Worm (Caenorhabditis elegans): Measurements from ENCODE around the gene srt-53.

srt-53 gene

DNA sequence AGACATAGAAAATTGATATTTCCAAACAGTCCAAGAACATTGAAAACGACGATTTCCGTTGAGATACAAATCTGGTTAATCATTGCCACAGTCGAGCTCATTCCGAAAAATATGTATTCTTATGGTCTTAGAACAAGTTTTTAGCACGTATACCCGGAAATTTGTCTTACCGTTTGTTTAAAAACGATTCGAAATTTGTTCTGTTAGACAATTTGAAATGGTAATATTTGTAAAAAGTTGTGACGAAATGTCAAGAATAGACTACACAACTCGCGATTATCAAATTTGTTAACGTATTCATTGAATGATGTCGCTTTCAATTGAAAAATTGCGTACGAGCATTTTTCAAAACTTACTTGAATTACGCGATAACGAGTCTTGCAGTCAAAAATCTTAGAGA, 3.0 kb downstream of the srt-53 start, which contains the start of gene srsx-3:
Gene srsx-3, minus strand, starts transcription at position 101 of the 400 bp plus-strand sequence.
- no peak for TF ChIP-seq flt-1 (GFP tag; IDR thresholded peaks at IDR 0.05)
- TF ChIP-seq klf-2 (GFP tag; conservative IDR thresholded peaks at IDR 0.05), result no peak
- no peak for TF ChIP-seq ref-1 (GFP tag; conservative IDR thresholded peaks at IDR 0.05)
- TF ChIP-seq T22C8.4 (GFP tag; IDR thresholded peaks at IDR 0.05), result no peak
- TF ChIP-seq ztf-29 (GFP tag; IDR thresholded peaks at IDR 0.05), result no peak
- TF ChIP-seq cog-1 (tag; optimal IDR thresholded peaks at IDR 0.05), result no peak
- TF ChIP-seq tab-1 (GFP tag; IDR thresholded peaks at IDR 0.05), result no peak
- no peak for TF ChIP-seq ztf-23 (GFP tag; IDR thresholded peaks at IDR 0.05)
- no peak for TF ChIP-seq med-1 (GFP tag; optimal IDR thresholded peaks at IDR 0.05; ENCODE audit: insufficient read depth)

ce11 chrV:7932998-7933397, 7.2 kb downstream of the srt-53 start, which contains the start of gene ncx-10:
TSS of gene ncx-10 (minus strand) at chrV:7933098.
- TF ChIP-seq tab-1 (GFP tag; IDR thresholded peaks at IDR 0.05), result no peak
- TF ChIP-seq ztf-29 (GFP tag; IDR thresholded peaks at IDR 0.05), result no peak
- no peak for TF ChIP-seq flt-1 (GFP tag; IDR thresholded peaks at IDR 0.05)

ce11 chrV:7928660-7929059, 11.5 kb downstream of the srt-53 start, which contains the start of gene srsx-5:
TSS of gene srsx-5 (plus strand) at chrV:7928960.
- TF ChIP-seq flt-1 (GFP tag; IDR thresholded peaks at IDR 0.05), result no peak
- no peak for TF ChIP-seq med-1 (GFP tag; optimal IDR thresholded peaks at IDR 0.05; ENCODE audit: insufficient read depth)
- TF ChIP-seq T22C8.4 (GFP tag; IDR thresholded peaks at IDR 0.05), result no peak
- no peak for TF ChIP-seq klf-2 (GFP tag; conservative IDR thresholded peaks at IDR 0.05)
- no peak for TF ChIP-seq tab-1 (GFP tag; IDR thresholded peaks at IDR 0.05)
- no peak for TF ChIP-seq ztf-23 (GFP tag; IDR thresholded peaks at IDR 0.05)
- TF ChIP-seq ref-1 (GFP tag; conservative IDR thresholded peaks at IDR 0.05), result no peak
- no peak for TF ChIP-seq ztf-29 (GFP tag; IDR thresholded peaks at IDR 0.05)
- TF ChIP-seq cog-1 (tag; optimal IDR thresholded peaks at IDR 0.05), result no peak

DNA sequence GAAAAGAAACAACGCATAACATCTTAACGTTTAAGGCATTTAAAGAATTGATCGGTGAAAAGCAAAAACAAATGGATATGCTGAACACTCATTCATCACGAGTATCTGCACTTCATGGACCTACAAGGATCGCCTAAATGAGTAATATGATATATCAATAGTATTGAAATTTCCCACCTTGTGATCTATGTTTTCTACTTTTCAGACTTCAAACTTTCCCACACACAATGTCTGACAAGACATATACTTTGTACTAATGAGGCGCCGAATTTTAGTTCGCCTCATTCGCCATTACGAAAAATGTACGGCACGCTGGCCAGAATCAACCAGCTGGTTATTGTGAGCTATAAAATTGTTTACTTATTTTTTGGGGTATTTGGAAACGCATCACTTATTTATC, 13.4 kb downstream of the srt-53 start, which contains the start of gene srsx-6:
Gene srsx-6, plus strand, starts transcription at position 301 of the 400 bp plus-strand sequence.
- no peak for TF ChIP-seq ref-1 (GFP tag; conservative IDR thresholded peaks at IDR 0.05)
- TF ChIP-seq med-1 (GFP tag; optimal IDR thresholded peaks at IDR 0.05; ENCODE audit: insufficient read depth), result no peak
- no peak for TF ChIP-seq ztf-23 (GFP tag; IDR thresholded peaks at IDR 0.05)
- TF ChIP-seq cog-1 (tag; optimal IDR thresholded peaks at IDR 0.05), result no peak

ce11 chrV:7925483-7925882, 14.7 kb downstream of the srt-53 start, which contains the start of gene srsx-7:
TSS of gene srsx-7 (plus strand) at chrV:7925783.
- TF ChIP-seq T22C8.4 (GFP tag; IDR thresholded peaks at IDR 0.05), result no peak
- no peak for TF ChIP-seq tab-1 (GFP tag; IDR thresholded peaks at IDR 0.05)
- no peak for TF ChIP-seq ref-1 (GFP tag; conservative IDR thresholded peaks at IDR 0.05)
- no peak for TF ChIP-seq ztf-23 (GFP tag; IDR thresholded peaks at IDR 0.05)
- TF ChIP-seq klf-2 (GFP tag; conservative IDR thresholded peaks at IDR 0.05), result no peak

- TF ChIP-seq ztf-29 (GFP tag; IDR thresholded peaks at IDR 0.05) (no peak), med-1 (GFP tag; optimal IDR thresholded peaks at IDR 0.05; ENCODE audit: insufficient read depth) (no peak)
These were observed 31.8 kb downstream of the srt-53 start for ce11 chrV:7908431-7908830.

DNA sequence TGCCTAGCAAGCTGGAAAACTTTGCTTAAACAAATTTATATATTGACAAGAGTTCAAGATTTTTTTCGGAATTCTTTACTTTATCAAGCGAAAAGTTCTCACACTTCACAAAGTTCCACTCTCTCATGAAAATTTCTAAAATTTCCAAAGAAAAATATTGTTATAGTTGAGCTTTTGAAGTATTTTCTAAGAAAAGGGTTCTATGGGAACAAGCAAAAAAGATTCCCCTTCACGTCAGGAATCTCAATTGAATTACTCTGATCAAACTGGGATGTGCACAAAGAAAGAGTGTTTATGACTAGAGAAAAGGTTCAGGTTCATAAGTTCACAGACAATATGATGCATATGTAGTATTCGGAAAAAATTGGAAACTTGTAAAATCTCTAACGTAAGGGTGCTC, 35.8 kb downstream of the srt-53 start:
- TF ChIP-seq tab-1 (GFP tag; IDR thresholded peaks at IDR 0.05) (no peak), T22C8.4 (GFP tag; IDR thresholded peaks at IDR 0.05) (no peak), ztf-29 (GFP tag; IDR thresholded peaks at IDR 0.05) (no peak), cog-1 (tag; optimal IDR thresholded peaks at IDR 0.05) (no peak), med-1 (GFP tag; optimal IDR thresholded peaks at IDR 0.05; ENCODE audit: insufficient read depth) (no peak), klf-2 (GFP tag; conservative IDR thresholded peaks at IDR 0.05) (no peak), ref-1 (GFP tag; conservative IDR thresholded peaks at IDR 0.05) (no peak)

ce11 chrV:7901222-7901621, 39.0 kb downstream of the srt-53 start:
- TF ChIP-seq tab-1 (GFP tag; IDR thresholded peaks at IDR 0.05), result no peak
- TF ChIP-seq klf-2 (GFP tag; conservative IDR thresholded peaks at IDR 0.05), result no peak
- TF ChIP-seq ztf-29 (GFP tag; IDR thresholded peaks at IDR 0.05), result no peak
- no peak for TF ChIP-seq T22C8.4 (GFP tag; IDR thresholded peaks at IDR 0.05)
- TF ChIP-seq ref-1 (GFP tag; conservative IDR thresholded peaks at IDR 0.05), result no peak
- no peak for TF ChIP-seq med-1 (GFP tag; optimal IDR thresholded peaks at IDR 0.05; ENCODE audit: insufficient read depth)
- no peak for TF ChIP-seq cog-1 (tag; optimal IDR thresholded peaks at IDR 0.05)

ce11 chrV:7899761-7900160, 40.4 kb downstream of the srt-53 start, which contains the start of gene F40A3.7:
TSS of gene F40A3.7 (minus strand) at chrV:7899861.
- TF ChIP-seq flt-1 (GFP tag; IDR thresholded peaks at IDR 0.05) (no peak), tab-1 (GFP tag; IDR thresholded peaks at IDR 0.05) (no peak), ztf-23 (GFP tag; IDR thresholded peaks at IDR 0.05) (no peak), T22C8.4 (GFP tag; IDR thresholded peaks at IDR 0.05) (no peak), ztf-29 (GFP tag; IDR thresholded peaks at IDR 0.05) (no peak), ref-1 (GFP tag; conservative IDR thresholded peaks at IDR 0.05) (no peak), med-1 (GFP tag; optimal IDR thresholded peaks at IDR 0.05; ENCODE audit: insufficient read depth) (no peak), cog-1 (tag; optimal IDR thresholded peaks at IDR 0.05) (no peak), klf-2 (GFP tag; conservative IDR thresholded peaks at IDR 0.05) (no peak)

ce11 chrV:7893812-7894381, 46.3 kb downstream of the srt-53 start, which contains the start of gene F40A3.6:
TSS of gene F40A3.6 (minus strand) at chrV:7893862.
- no peak for TF ChIP-seq T22C8.4 (GFP tag; IDR thresholded peaks at IDR 0.05)
- no peak for TF ChIP-seq ref-1 (GFP tag; conservative IDR thresholded peaks at IDR 0.05)
- TF ChIP-seq med-1 (GFP tag; optimal IDR thresholded peaks at IDR 0.05; ENCODE audit: insufficient read depth), result no peak
- no peak for TF ChIP-seq klf-2 (GFP tag; conservative IDR thresholded peaks at IDR 0.05)

ce11 chrV:7891230-7891629, 49.0 kb downstream of the srt-53 start, which contains the start of gene F40A3.1:
TSS of gene F40A3.1 (plus strand) at chrV:7891530.
- TF ChIP-seq tab-1 (GFP tag; IDR thresholded peaks at IDR 0.05), result no peak
- TF ChIP-seq med-1 (GFP tag; optimal IDR thresholded peaks at IDR 0.05; ENCODE audit: insufficient read depth), result no peak
